Worm (Caenorhabditis elegans): ENCODE data around the gene Y40B10B.1.

DNA sequence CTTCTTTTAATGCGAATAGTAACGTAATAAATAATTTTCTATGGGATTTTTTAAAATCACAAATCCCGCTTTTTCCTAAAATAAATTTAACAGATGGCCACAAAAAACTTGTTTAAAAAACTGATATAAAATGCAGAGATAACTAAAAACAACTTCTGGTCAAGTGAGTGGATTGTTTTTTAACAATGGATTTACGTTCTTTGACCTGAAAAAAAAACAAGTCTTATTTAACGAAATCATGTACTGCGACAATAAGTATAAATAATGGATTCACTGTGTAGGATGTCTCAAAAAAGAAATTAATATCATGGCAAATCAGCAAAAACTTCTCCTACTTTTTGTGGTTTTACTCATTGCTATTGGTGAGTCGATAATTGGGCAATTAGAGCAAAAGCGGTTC lies 4.2 kb downstream of the Y40B10B.1 start, which contains the start of gene fipr-25:
- no peak for TF ChIP-seq F49E8.2 (tag; optimal IDR thresholded peaks at IDR 0.05; ENCODE audit: borderline replicate concordance)
- no peak for TF ChIP-seq lin-15B (tag; optimal IDR thresholded peaks at IDR 0.05)
- TF ChIP-seq lin-13 (GFP tag; optimal IDR thresholded peaks at IDR 0.05) = no peak
- TF ChIP-seq ZK337.2 (GFP tag; IDR thresholded peaks at IDR 0.05) = no peak
- no peak for TF ChIP-seq nhr-6 (tag; optimal IDR thresholded peaks at IDR 0.05)
- TF ChIP-seq nhr-48 (tag; optimal IDR thresholded peaks at IDR 0.05) = no peak
- no peak for TF ChIP-seq fkh-10 (GFP tag; optimal IDR thresholded peaks at IDR 0.05)
- TF ChIP-seq unc-62 (GFP tag; optimal IDR thresholded peaks at IDR 0.05 in 1 of 2) = no peak
- no peak for TF ChIP-seq unc-62 (tag; optimal IDR thresholded peaks at IDR 0.05)
- no peak for TF ChIP-seq unc-130 (GFP tag; optimal IDR thresholded peaks at IDR 0.05)
- no peak for TF ChIP-seq aha-1 (tag)

Data from whole organism, L4 larva.